Worm (Caenorhabditis elegans) whole organism, late embryonic: ENCODE results near the gene C01G6.3.

Source experiments
- C38D4.7 ChIP-seq: fragments of 200-800 bp; sonication (Bioruptor generic); optimal IDR thresholded peaks from 2 replicates; lab custom pipeline; 2018; ENCODE audit warnings: mild to moderate bottlenecking, missing genetic modification characterization, moderate library complexity, missing compliant biosample characterization
- ama-1 ChIP-seq: fragments of 150-350 bp; optimal IDR thresholded peaks from 2 replicates; lab custom pipeline; 2014
- ceh-14 ChIP-seq: sonication (generic microtip); optimal IDR thresholded peaks from 2 replicates; lab custom pipeline; 2016; ENCODE audit warnings: missing genotype, missing genetic modification characterization, missing compliant biosample characterization
- fkh-10 ChIP-seq: fragments of 150-350 bp; optimal IDR thresholded peaks from 2 replicates; lab custom pipeline; 2014; ENCODE audit warnings: missing biosample characterization, missing genetic modification reagents, missing genetic modification characterization
- pha-4 ChIP-seq: fragments of 150-350 bp; optimal IDR thresholded peaks from 2 replicates; lab custom pipeline; 2018; ENCODE audit warnings: missing biosample characterization, missing genetic modification reagents, missing genetic modification characterization
- tbx-2 ChIP-seq: sonication (generic microtip); optimal IDR thresholded peaks from 2 replicates; lab custom pipeline; 2016; ENCODE audit warnings: missing genetic modification characterization, missing compliant biosample characterization
- tbx-7 ChIP-seq: sonication (generic microtip); optimal IDR thresholded peaks from 2 replicates; lab custom pipeline; 2016; ENCODE audit warnings: missing genotype, missing genetic modification characterization, missing compliant biosample characterization
- unc-55 ChIP-seq: sonication (generic microtip); optimal IDR thresholded peaks from 2 replicates; lab custom pipeline; 2017; ENCODE audit warnings: missing biosample characterization, missing genetic modification reagents, missing genetic modification characterization

DNA sequence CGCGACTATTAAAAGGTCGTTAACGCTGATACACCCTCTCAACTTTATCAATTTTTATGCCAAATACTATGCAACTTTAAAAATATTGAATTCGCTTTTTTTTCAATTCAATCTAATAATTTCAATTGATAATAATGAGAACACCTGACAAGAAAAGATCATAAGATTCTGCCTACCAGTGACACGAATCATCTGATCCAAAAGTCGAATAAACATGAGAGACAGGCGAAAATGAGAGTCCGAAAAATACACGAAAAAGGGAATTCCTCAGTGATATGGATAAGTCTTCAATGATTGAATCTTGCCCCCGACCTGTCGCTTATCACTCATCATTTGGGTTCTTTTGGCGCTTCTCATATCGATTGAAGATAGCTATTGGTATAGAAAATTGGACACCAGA lies 28.1 kb upstream of the C01G6.3 start:
- TF ChIP-seq unc-55 (GFP tag; lab: Kevin White, UChicago) (no peak), fkh-10 (GFP tag; lab: Kevin White, UChicago) (no peak), ceh-14 (tag; lab: Kevin White, UChicago) (no peak), tbx-2 (tag; lab: Kevin White, UChicago) (no peak), tbx-7 (tag; lab: Kevin White, UChicago) (no peak), ama-1 (lab: Kevin White, UChicago) (no peak), pha-4 (tag; lab: Kevin White, UChicago) (no peak), C38D4.7 (GFP tag; lab: Kevin White, UChicago) (no peak)
